Worm (Caenorhabditis elegans) whole organism, L4/young adult: ENCODE results near the gene dars-1.
A peak's percentile ranks its signal among the peaks of the same experiment; 100 is the strongest.

Experiments used
- W03F9.2 ChIP-seq: fragments of 150-350 bp; optimal IDR thresholded peaks from 2 replicates; lab custom pipeline; 2014; ENCODE audit warnings: missing biosample characterization, missing genetic modification characterization
- dao-5 ChIP-seq: sonication (generic microtip); optimal IDR thresholded peaks from 2 replicates; lab custom pipeline; 2016; ENCODE audit warnings: missing genotype, missing genetic modification characterization, moderate library complexity, missing compliant biosample characterization
- him-1 ChIP-seq: sonication (generic microtip); optimal IDR thresholded peaks from 2 replicates; lab custom pipeline; 2016; ENCODE audit warnings: missing genotype, missing genetic modification reagents, missing genetic modification characterization, missing compliant biosample characterization

dars-1 gene

ce11 chrIII:9490783-9491547 is at the start of gene dars-1, which contains the start of gene ctr-9:
Gene dars-1, minus strand, starts transcription at chrIII:9491215.
Gene ctr-9, plus strand, starts transcription at chrIII:9491396.
- TF ChIP-seq him-1 (no peak), dao-5 (tag; lab: Kevin White, UChicago) (no peak), W03F9.2 (tag; lab: Kevin White, UChicago) (peak; percentile 18)

DNA sequence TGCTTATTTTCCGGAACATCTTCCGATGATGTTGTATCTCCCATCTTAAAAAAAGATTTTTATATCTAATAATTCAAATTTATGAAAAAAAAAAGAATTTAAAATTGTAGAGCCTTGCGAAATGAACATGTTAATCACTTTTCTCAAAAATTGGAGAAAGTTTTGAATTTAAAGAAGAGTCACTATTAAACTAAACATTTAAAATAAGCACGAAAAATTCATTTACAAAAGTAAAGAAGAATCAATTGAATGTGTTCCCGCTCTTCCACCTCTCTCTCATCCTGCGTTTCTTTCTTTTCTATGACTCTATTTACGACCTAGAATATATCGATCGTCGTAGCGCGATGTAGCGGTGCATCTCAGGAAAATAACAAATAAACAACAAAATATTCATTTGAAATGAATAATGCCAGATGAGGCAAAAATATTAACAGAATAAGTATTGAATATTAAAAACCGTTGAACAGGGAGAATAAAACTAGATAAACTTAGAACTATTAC is 47.7 kb upstream of the dars-1 start, which contains the start of gene ZK1098.3:
TSS of gene ZK1098.3 (minus strand) at position 51 of the 501 bp plus-strand sequence.
- TF ChIP-seq W03F9.2 (tag; lab: Kevin White, UChicago): no peak
- TF ChIP-seq him-1: no peak
- TF ChIP-seq dao-5 (tag; lab: Kevin White, UChicago): no peak

DNA sequence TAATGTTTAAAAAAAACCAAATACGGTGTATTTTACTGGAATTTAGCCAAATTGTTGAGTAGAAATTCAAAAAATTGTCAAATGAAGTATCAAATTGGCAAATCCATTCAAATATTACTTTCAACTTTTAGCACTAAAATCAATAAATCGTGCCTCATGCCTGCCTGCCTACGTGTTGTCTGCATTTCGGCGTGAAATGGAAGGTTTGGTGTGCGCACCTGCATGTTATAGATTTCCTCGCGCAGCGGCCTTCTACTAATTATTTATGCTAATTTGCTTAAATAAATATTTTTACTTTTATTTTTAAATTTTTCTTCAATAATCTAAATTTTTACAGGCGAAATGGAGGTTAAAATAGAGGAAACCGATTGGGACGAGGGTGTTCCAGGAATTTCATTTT is 37.8 kb upstream of the dars-1 start, which contains the start of gene ZK1098.2:
TSS of gene ZK1098.2 (plus strand) at position 336 of the 400 bp plus-strand sequence.
- no peak for TF ChIP-seq him-1
- peak; percentile 12 for TF ChIP-seq W03F9.2 (tag; lab: Kevin White, UChicago)
- TF ChIP-seq dao-5 (tag; lab: Kevin White, UChicago): no peak

ce11 chrIII:9526851-9527250 is 35.8 kb upstream of the dars-1 start, which contains the start of gene ZK1098.6:
Gene ZK1098.6, plus strand, starts transcription at chrIII:9527151.
- no peak for TF ChIP-seq W03F9.2 (tag; lab: Kevin White, UChicago)

DNA sequence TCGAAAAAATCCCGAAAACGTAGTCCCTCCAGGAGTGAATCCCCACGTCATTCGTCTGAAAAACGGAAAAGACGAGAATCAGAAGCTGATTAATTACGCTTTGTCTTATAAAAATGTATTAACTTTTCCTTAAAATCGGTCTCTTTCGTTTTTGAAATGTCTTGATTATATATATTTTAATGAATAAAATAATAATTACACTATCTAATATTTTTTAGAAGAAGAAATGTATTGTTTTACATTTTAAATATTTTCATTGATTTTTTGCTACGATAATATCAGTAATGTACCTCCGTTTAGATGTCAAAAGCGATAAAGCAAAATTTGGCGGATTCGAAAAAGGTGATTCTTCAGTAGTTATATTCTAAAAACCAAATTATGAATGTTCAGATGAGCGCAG is 34.2 kb upstream of the dars-1 start, which contains the start of gene trpp-3:
TSS of gene trpp-3 (plus strand) at position 301 of the 400 bp plus-strand sequence.
- TF ChIP-seq him-1 (no peak), dao-5 (tag; lab: Kevin White, UChicago) (no peak), W03F9.2 (tag; lab: Kevin White, UChicago) (no peak)

ce11 chrIII:9523581-9523980 is 32.6 kb upstream of the dars-1 start, which contains the start of gene mrps-23:
Gene mrps-23, minus strand, starts transcription at chrIII:9523672.
- no peak for TF ChIP-seq him-1
- TF ChIP-seq dao-5 (tag; lab: Kevin White, UChicago): no peak
- no peak for TF ChIP-seq W03F9.2 (tag; lab: Kevin White, UChicago)

DNA sequence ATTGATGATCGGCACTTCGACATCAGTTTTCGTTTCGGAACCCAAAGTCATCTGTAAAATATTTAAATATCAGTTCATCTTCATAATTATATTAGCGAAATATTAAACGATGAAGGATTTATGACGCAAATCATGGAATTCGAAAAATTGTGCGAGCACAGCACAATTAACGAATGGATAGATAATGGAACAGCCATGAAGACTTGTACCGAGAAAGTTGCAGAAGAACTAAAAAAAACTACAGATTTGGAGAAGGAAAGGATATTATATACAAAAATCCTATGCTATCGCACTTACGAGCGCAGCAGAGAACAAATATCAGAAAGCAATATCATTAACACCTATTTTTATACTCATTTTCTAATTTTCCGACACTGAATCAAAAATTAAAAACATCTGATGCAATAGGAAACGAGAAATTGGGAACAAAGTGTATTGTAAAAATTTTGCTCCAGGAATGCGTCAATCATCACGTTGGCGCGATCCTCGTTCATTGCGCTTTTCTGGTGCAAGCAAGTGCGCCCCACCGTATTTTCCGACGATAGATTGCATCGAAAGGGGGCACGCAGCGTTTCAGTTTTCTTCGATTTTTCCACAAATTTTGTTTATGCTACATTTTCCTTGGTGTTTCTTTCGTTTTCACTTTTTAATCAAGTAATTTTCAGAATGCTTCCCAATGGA is 30.5 kb upstream of the dars-1 start, which contains the start of the genes clu-1 and prp-40:
TSS of gene clu-1 (minus strand) at position 51 of the 681 bp plus-strand sequence.
TSS of gene prp-40 (plus strand) at position 666 of the 681 bp plus-strand sequence.
- TF ChIP-seq W03F9.2 (tag; lab: Kevin White, UChicago) (peak; percentile 95), dao-5 (tag; lab: Kevin White, UChicago) (no peak)

ce11 chrIII:9516148-9516547 is 25.1 kb upstream of the dars-1 start, which contains the start of gene F55H2.7:
Gene F55H2.7, minus strand, starts transcription at chrIII:9516248.
- TF ChIP-seq him-1: no peak
- no peak for TF ChIP-seq W03F9.2 (tag; lab: Kevin White, UChicago)
- no peak for TF ChIP-seq dao-5 (tag; lab: Kevin White, UChicago)

ce11 chrIII:9513569-9513968 is 22.6 kb upstream of the dars-1 start, which contains the start of gene F55H2.8:
Gene F55H2.8, plus strand, starts transcription at chrIII:9513869.
- TF ChIP-seq dao-5 (tag; lab: Kevin White, UChicago) (no peak), him-1 (no peak), W03F9.2 (tag; lab: Kevin White, UChicago) (no peak)

DNA sequence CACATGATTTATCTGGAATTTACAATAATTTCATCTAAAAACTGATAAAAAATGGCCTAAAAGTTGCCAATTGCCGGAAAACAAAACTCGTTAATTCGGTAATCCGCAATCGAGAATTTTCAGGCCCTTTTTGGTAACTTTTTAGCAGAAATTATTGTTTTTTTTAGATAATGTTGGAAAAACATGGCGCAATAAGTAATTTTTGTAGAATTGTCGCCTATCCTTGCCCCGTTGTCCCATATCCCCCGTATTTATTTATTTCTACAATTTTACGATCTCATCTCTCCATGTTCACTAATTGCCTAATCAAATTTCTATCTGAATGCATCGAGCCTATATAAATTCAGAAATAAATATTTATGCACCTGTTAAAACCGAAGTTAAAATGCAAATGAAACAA is 22.0 kb upstream of the dars-1 start:
- no peak for TF ChIP-seq him-1
- TF ChIP-seq W03F9.2 (tag; lab: Kevin White, UChicago): no peak
- TF ChIP-seq dao-5 (tag; lab: Kevin White, UChicago): no peak

- no peak for TF ChIP-seq dao-5 (tag; lab: Kevin White, UChicago)
- no peak for TF ChIP-seq W03F9.2 (tag; lab: Kevin White, UChicago)
- TF ChIP-seq him-1: no peak
Observed at ce11 chrIII:9511660-9512059, 20.6 kb upstream of the dars-1 start.

DNA sequence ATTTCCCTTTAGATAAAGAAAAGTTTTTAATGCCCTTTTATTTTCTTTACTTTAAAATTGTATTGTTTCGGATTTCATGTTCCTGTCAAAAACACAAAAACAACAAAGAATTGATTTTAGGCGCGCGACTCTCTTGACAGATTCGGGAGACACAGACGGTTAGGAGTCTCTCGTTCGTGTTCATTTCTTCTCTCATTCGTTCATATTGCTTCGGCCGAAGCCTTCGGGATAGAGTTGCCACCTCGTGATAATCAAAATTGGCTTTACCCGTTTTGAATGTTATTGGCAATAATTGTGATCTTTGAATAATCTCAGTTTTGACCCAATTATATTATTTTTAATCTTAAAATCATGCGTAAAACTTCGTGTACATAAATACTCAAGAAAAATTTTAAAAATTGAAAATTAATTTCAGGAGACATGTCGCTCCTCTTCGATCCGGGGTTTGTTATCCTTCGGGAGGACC is 20.1 kb upstream of the dars-1 start, which contains the start of gene F55H2.5:
TSS of gene F55H2.5 (plus strand) at position 416 of the 466 bp plus-strand sequence.
- TF ChIP-seq dao-5 (tag; lab: Kevin White, UChicago) (no peak), W03F9.2 (tag; lab: Kevin White, UChicago) (no peak), him-1 (no peak)

- TF ChIP-seq W03F9.2 (tag; lab: Kevin White, UChicago) (no peak), dao-5 (tag; lab: Kevin White, UChicago) (peak; percentile 46), him-1 (no peak)
Observed at ce11 chrIII:9509764-9510370, 18.9 kb upstream of the dars-1 start.
